Fruit fly (Drosophila melanogaster) whole organism, prepupa: ENCODE results near the gene eIF3d1.

ENCODE experiments used
- Blimp-1 ChIP-seq: fragments of 200-800 bp; sonication (Bioruptor generic); optimal IDR thresholded peaks from 3 replicates; lab custom pipeline; 2017; ENCODE audit warnings: missing biosample characterization, missing genetic modification characterization, mild to moderate bottlenecking, moderate library complexity, missing genetic modification reagents
- CG10631 ChIP-seq: fragments of 200-800 bp; sonication (Bioruptor generic); optimal IDR thresholded peaks from 2 replicates; lab custom pipeline; 2016; ENCODE audit warnings: missing biosample characterization, missing genetic modification characterization
- CG10669 ChIP-seq: fragments of 200-800 bp; sonication (Bioruptor generic); optimal IDR thresholded peaks from 3 replicates; lab custom pipeline; 2018; ENCODE audit warnings: missing biosample characterization, mild to moderate bottlenecking, missing genetic modification characterization, moderate library complexity
- CG11294 ChIP-seq: fragments of 200-800 bp; sonication (Bioruptor generic); IDR thresholded peaks from 2 replicates; pipeline ENCODE4 v1.3.6; 2022; ENCODE audit warnings: missing biosample characterization, missing genetic modification characterization
- CG11762 ChIP-seq: fragments of 200-800 bp; sonication (Bioruptor generic); optimal IDR thresholded peaks from 3 replicates; lab custom pipeline; 2016; ENCODE audit warnings: missing biosample characterization, missing genetic modification characterization; ENCODE audit not compliant: insufficient read depth
- CG11902 ChIP-seq: fragments of 200-800 bp; sonication (Bioruptor generic); optimal IDR thresholded peaks from 3 replicates; lab custom pipeline; 2016; ENCODE audit warnings: missing biosample characterization, missing genetic modification characterization
- CG15336 ChIP-seq: fragments of 200-800 bp; sonication (Bioruptor generic); IDR thresholded peaks from 2 replicates; pipeline ENCODE4 v1.3.6; 2022; ENCODE audit warnings: missing biosample characterization, missing genetic modification characterization
- CG1621 ChIP-seq: fragments of 200-800 bp; sonication (Bioruptor generic); optimal IDR thresholded peaks from 3 replicates; lab custom pipeline; 2018; ENCODE audit warnings: missing biosample characterization, mild to moderate bottlenecking, missing genetic modification characterization
- CG3032 ChIP-seq: fragments of 200-800 bp; optimal IDR thresholded peaks from 2 replicates; lab custom pipeline; 2019; ENCODE audit warnings: missing biosample characterization, mild to moderate bottlenecking, missing genetic modification characterization, moderate library complexity
- CG31627 ChIP-seq: fragments of 200-800 bp; sonication (Bioruptor generic); optimal IDR thresholded peaks from 3 replicates; lab custom pipeline; 2016; ENCODE audit warnings: missing biosample characterization, missing genetic modification characterization
- CG32006 ChIP-seq: fragments of 200-800 bp; sonication (Bioruptor generic); optimal IDR thresholded peaks from 3 replicates; lab custom pipeline; 2017; ENCODE audit warnings: missing biosample characterization, mild to moderate bottlenecking, missing genetic modification characterization
- CG34406 ChIP-seq: fragments of 200-800 bp; sonication (Bioruptor generic); optimal IDR thresholded peaks from 3 replicates; lab custom pipeline; 2016; ENCODE audit warnings: missing biosample characterization, missing genetic modification characterization
- CG3919 ChIP-seq: fragments of 200-800 bp; sonication (Bioruptor generic); optimal IDR thresholded peaks from 3 replicates; lab custom pipeline; 2016; ENCODE audit warnings: missing biosample characterization, missing genetic modification characterization
- CG6163 ChIP-seq: fragments of 200-800 bp; sonication (Bioruptor generic); IDR thresholded peaks from 3 replicates; pipeline ENCODE4 v1.3.6; 2022; ENCODE audit warnings: missing biosample characterization, missing genetic modification characterization
- CG6276 ChIP-seq: fragments of 200-800 bp; sonication (Bioruptor generic); optimal IDR thresholded peaks from 2 replicates; lab custom pipeline; 2017; ENCODE audit warnings: missing biosample characterization, mild to moderate bottlenecking, missing genetic modification characterization
- CG6792 ChIP-seq: fragments of 200-800 bp; sonication (Bioruptor generic); optimal IDR thresholded peaks from 3 replicates; lab custom pipeline; 2016; ENCODE audit warnings: missing biosample characterization, missing genetic modification characterization
- CG6808 ChIP-seq: fragments of 200-800 bp; sonication (Bioruptor generic); optimal IDR thresholded peaks from 3 replicates; lab custom pipeline; 2017; ENCODE audit warnings: missing biosample characterization, missing genetic modification characterization, mild to moderate bottlenecking, moderate library complexity, missing genetic modification reagents
- CG7368 ChIP-seq: fragments of 200-800 bp; sonication (Bioruptor generic); optimal IDR thresholded peaks from 3 replicates; lab custom pipeline; 2016; ENCODE audit warnings: missing biosample characterization, missing genetic modification characterization
- CG8319 ChIP-seq: fragments of 200-800 bp; sonication (Bioruptor generic); optimal IDR thresholded peaks from 3 replicates; lab custom pipeline; 2016; ENCODE audit warnings: missing biosample characterization, missing genetic modification characterization
- CG8632 ChIP-seq: fragments of 200-800 bp; sonication (Bioruptor generic); optimal IDR thresholded peaks from 3 replicates; lab custom pipeline; 2016; ENCODE audit warnings: missing biosample characterization, missing genetic modification characterization
- CG9139 ChIP-seq: fragments of 200-800 bp; sonication (Bioruptor generic); optimal IDR thresholded peaks from 3 replicates; lab custom pipeline; 2017; ENCODE audit warnings: missing biosample characterization, mild to moderate bottlenecking, missing genetic modification characterization
- Eip75B ChIP-seq: fragments of 200-800 bp; sonication (Bioruptor generic); optimal IDR thresholded peaks from 3 replicates; lab custom pipeline; 2016; ENCODE audit warnings: missing biosample characterization, missing genetic modification characterization
- Eip78C ChIP-seq: fragments of 200-800 bp; sonication (Bioruptor generic); peaks from one replicate; lab custom pipeline; 2016; ENCODE audit warnings: missing biosample characterization, missing genetic modification characterization
- Eip93F ChIP-seq: fragments of 200-800 bp; sonication (Bioruptor generic); optimal IDR thresholded peaks from 2 replicates; lab custom pipeline; 2016; ENCODE audit warnings: missing biosample characterization, mild to moderate bottlenecking, missing genetic modification characterization
- Ets21C ChIP-seq: fragments of 200-800 bp; sonication (Bioruptor generic); optimal IDR thresholded peaks from 3 replicates; lab custom pipeline; 2016; ENCODE audit warnings: missing biosample characterization, missing genetic modification characterization
- Ets96B ChIP-seq: fragments of 200-800 bp; optimal IDR thresholded peaks from 2 replicates; lab custom pipeline; 2019; ENCODE audit warnings: missing biosample characterization, mild to moderate bottlenecking, missing genetic modification characterization, moderate library complexity
- Gug ChIP-seq: fragments of 200-800 bp; sonication (Bioruptor generic); IDR thresholded peaks from 2 replicates; pipeline ENCODE4 v1.3.6; 2022; ENCODE audit warnings: missing biosample characterization, missing genetic modification characterization
- Hr38 ChIP-seq: sonication (Bioruptor generic); optimal IDR thresholded peaks from 2 replicates; lab custom pipeline; 2016; ENCODE audit warnings: missing biosample characterization, missing genetic modification characterization
- Hr39 ChIP-seq: fragments of 200-800 bp; sonication (Bioruptor generic); optimal IDR thresholded peaks from 2 replicates; lab custom pipeline; 2016; ENCODE audit warnings: missing biosample characterization, missing genetic modification characterization
- Hr4 ChIP-seq: fragments of 200-800 bp; sonication (Bioruptor generic); optimal IDR thresholded peaks from 3 replicates; lab custom pipeline; 2016; ENCODE audit warnings: missing biosample characterization, missing genetic modification characterization
- Lpt ChIP-seq: fragments of 200-800 bp; sonication (Bioruptor generic); optimal IDR thresholded peaks from 3 replicates; lab custom pipeline; 2016; ENCODE audit warnings: missing biosample characterization, missing genetic modification characterization
- OdsH ChIP-seq: fragments of 200-800 bp; sonication (Bioruptor generic); optimal IDR thresholded peaks from 3 replicates; lab custom pipeline; 2016; ENCODE audit warnings: missing biosample characterization, missing genetic modification characterization
- Smox ChIP-seq: fragments of 200-800 bp; sonication (Bioruptor generic); optimal IDR thresholded peaks from 3 replicates; lab custom pipeline; 2016; ENCODE audit warnings: missing biosample characterization, missing genetic modification characterization
- Sox102F ChIP-seq: fragments of 200-800 bp; sonication (Bioruptor generic); optimal IDR thresholded peaks from 2 replicates; lab custom pipeline; 2016; ENCODE audit warnings: missing biosample characterization, mild to moderate bottlenecking, missing genetic modification characterization
- Sox14 ChIP-seq: fragments of 200-800 bp; sonication (Bioruptor generic); optimal IDR thresholded peaks from 3 replicates; lab custom pipeline; 2016; ENCODE audit warnings: missing biosample characterization, missing genetic modification characterization
- Sox15 ChIP-seq: fragments of 200-800 bp; sonication (Bioruptor generic); optimal IDR thresholded peaks from 3 replicates; lab custom pipeline; 2016; ENCODE audit warnings: missing biosample characterization, missing genetic modification characterization
- achi ChIP-seq: fragments of 200-800 bp; sonication (Bioruptor generic); optimal IDR thresholded peaks from 3 replicates; lab custom pipeline; 2016; ENCODE audit warnings: missing biosample characterization, missing genetic modification characterization
- acj6 ChIP-seq: fragments of 200-800 bp; sonication (Bioruptor generic); optimal IDR thresholded peaks from 3 replicates; lab custom pipeline; 2016; ENCODE audit warnings: missing biosample characterization, missing genetic modification characterization
- cyc ChIP-seq: fragments of 200-800 bp; sonication (Bioruptor generic); optimal IDR thresholded peaks from 3 replicates; lab custom pipeline; 2016; ENCODE audit warnings: missing biosample characterization, missing genetic modification characterization
- dac ChIP-seq: fragments of 200-800 bp; sonication (Bioruptor generic); optimal IDR thresholded peaks from 2 replicates; lab custom pipeline; 2017; ENCODE audit warnings: missing biosample characterization, mild to moderate bottlenecking, missing genetic modification characterization
- dsx ChIP-seq: fragments of 200-800 bp; optimal IDR thresholded peaks from 3 replicates; lab custom pipeline; 2019; ENCODE audit warnings: missing biosample characterization, mild to moderate bottlenecking, missing genetic modification characterization, moderate library complexity; ENCODE audit not compliant: poor library complexity, severe bottlenecking
- esn ChIP-seq: fragments of 200-800 bp; sonication (Bioruptor generic); optimal IDR thresholded peaks from 2 replicates; lab custom pipeline; 2016; ENCODE audit warnings: missing biosample characterization, mild to moderate bottlenecking, missing genetic modification characterization, moderate library complexity
- fd59A ChIP-seq: fragments of 200-800 bp; sonication (Bioruptor generic); optimal IDR thresholded peaks from 2 replicates; lab custom pipeline; 2017; ENCODE audit warnings: missing biosample characterization, mild to moderate bottlenecking, missing genetic modification characterization, missing genetic modification reagents
- fd85E ChIP-seq: fragments of 200-800 bp; sonication (Bioruptor generic); optimal IDR thresholded peaks from 3 replicates; lab custom pipeline; 2016; ENCODE audit warnings: missing biosample characterization, missing genetic modification characterization
- fkh ChIP-seq: fragments of 200-800 bp; sonication (Bioruptor generic); optimal IDR thresholded peaks from 3 replicates; lab custom pipeline; 2017; ENCODE audit warnings: missing biosample characterization, mild to moderate bottlenecking, missing genetic modification characterization, moderate library complexity
- net ChIP-seq: fragments of 200-800 bp; sonication (Bioruptor generic); optimal IDR thresholded peaks from 3 replicates; lab custom pipeline; 2016; ENCODE audit warnings: missing biosample characterization, missing genetic modification characterization
- pdm3 ChIP-seq: fragments of 200-800 bp; sonication (Bioruptor generic); optimal IDR thresholded peaks from 3 replicates; lab custom pipeline; 2016; ENCODE audit warnings: missing biosample characterization, missing genetic modification characterization
- salr ChIP-seq, 2 experiments: fragments of 200-800 bp; sonication (Bioruptor generic); optimal IDR thresholded peaks; 3 replicates each; lab custom pipeline; 2016 to 2018; ENCODE audit warnings: missing biosample characterization in 2 of 2, missing genetic modification characterization in 2 of 2, mild to moderate bottlenecking in 1 of 2
- spab ChIP-seq: fragments of 200-800 bp; sonication (Bioruptor generic); optimal IDR thresholded peaks from 2 replicates; lab custom pipeline; 2017; ENCODE audit warnings: missing biosample characterization, mild to moderate bottlenecking, missing genetic modification characterization, missing genetic modification reagents
- ss ChIP-seq, 2 experiments: fragments of 200-800 bp; sonication (Bioruptor generic); optimal IDR thresholded peaks; 2 replicates in 1 of 2; 3 replicates in 1 of 2; lab custom pipeline; 2017 to 2018; ENCODE audit warnings: mild to moderate bottlenecking in 2 of 2, missing biosample characterization in 2 of 2, missing genetic modification characterization in 2 of 2, moderate library complexity in 1 of 2
- svp ChIP-seq: fragments of 200-800 bp; sonication (Bioruptor generic); peaks from one replicate; lab custom pipeline; 2016; ENCODE audit warnings: missing biosample characterization, missing genetic modification characterization
- topi ChIP-seq: fragments of 200-800 bp; sonication (Bioruptor generic); optimal IDR thresholded peaks from 3 replicates; lab custom pipeline; 2016; ENCODE audit warnings: missing biosample characterization, missing genetic modification characterization
- vri ChIP-seq: fragments of 200-800 bp; sonication (Bioruptor generic); optimal IDR thresholded peaks from 3 replicates; lab custom pipeline; 2016; ENCODE audit warnings: missing biosample characterization, mild to moderate bottlenecking, missing genetic modification characterization

eIF3d1 gene

DNA sequence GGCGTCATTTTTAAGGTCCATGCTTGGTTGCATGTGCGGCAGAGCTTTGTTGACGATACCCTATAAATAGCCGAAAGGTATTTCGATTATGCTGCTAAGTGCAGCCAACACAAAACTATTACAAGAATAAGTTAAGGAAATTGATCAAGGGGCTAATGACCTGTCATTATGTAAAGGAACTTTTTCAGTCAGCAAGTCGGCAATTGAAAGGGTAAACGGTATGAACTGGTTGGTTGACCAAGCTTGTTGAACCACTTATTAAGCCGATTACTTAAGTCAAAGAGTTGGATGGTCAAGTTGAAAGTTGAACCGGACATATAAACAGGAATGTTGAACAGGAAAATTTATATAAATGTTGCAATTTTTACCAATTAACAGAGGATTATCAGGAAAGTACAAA is 6.8 kb upstream of the eIF3d1 start:
- TF ChIP-seq cyc (GFP tag; lab: Kevin White, UChicago) (no peak), dac (GFP tag; lab: Kevin White, UChicago) (no peak), CG3919 (no peak), Sox14 (GFP tag; lab: Kevin White, UChicago) (no peak), Ets96B (tag; lab: Kevin White, UChicago) (no peak), Blimp-1 (no peak), esn (GFP tag; lab: Kevin White, UChicago) (no peak), salr (GFP tag; optimal IDR thresholded peaks at IDR 0.05; lab: Kevin White, UChicago) (no peak), Sox102F (GFP tag; lab: Kevin White, UChicago) (no peak), Hr4 (GFP tag; lab: Kevin White, UChicago) (peak; percentile 3), CG9139 (GFP tag; lab: Kevin White, UChicago) (no peak), CG6276 (GFP tag; lab: Kevin White, UChicago) (no peak), CG7368 (GFP tag; lab: Kevin White, UChicago) (peak; percentile 9), ss (GFP tag; optimal IDR thresholded peaks at IDR 0.05; lab: Kevin White, UChicago) (no peak), Gug (GFP tag; lab: Robert Waterston, UW) (no peak), Smox (GFP tag; lab: Kevin White, UChicago) (no peak), topi (GFP tag; lab: Kevin White, UChicago) (no peak), CG8319 (GFP tag; lab: Kevin White, UChicago) (no peak), dsx (GFP tag; lab: Kevin White, UChicago) (no peak), Lpt (GFP tag; lab: Kevin White, UChicago) (no peak), CG1621 (no peak), CG32006 (GFP tag; lab: Kevin White, UChicago) (peak; percentile 8), Eip93F (GFP tag; lab: Kevin White, UChicago) (no peak), CG10669 (GFP tag; lab: Kevin White, UChicago) (no peak), acj6 (no peak), Hr39 (GFP tag; lab: Kevin White, UChicago) (no peak), CG31627 (GFP tag; lab: Kevin White, UChicago) (no peak), achi (GFP tag; lab: Kevin White, UChicago) (no peak), CG11902 (GFP tag; lab: Kevin White, UChicago) (no peak), Ets21C (no peak), Eip78C (GFP tag; lab: Kevin White, UChicago) (peak; percentile 73), CG3032 (tag; lab: Kevin White, UChicago) (no peak), fd85E (GFP tag; lab: Kevin White, UChicago) (no peak), Sox15 (GFP tag; lab: Kevin White, UChicago) (peak; percentile 7), CG6163 (GFP tag; lab: Robert Waterston, UW) (no peak; the same call in 2 of the 3 replicates), svp (no peak), OdsH (GFP tag; lab: Kevin White, UChicago) (peak; percentile 10), net (GFP tag; lab: Kevin White, UChicago) (no peak), fd59A (no peak), spab (GFP tag; lab: Kevin White, UChicago) (no peak), Hr38 (GFP tag; lab: Kevin White, UChicago) (no peak), Eip75B (GFP tag; lab: Kevin White, UChicago) (no peak), CG15336 (GFP tag; lab: Robert Waterston, UW) (no peak), fkh (GFP tag; lab: Kevin White, UChicago) (no peak), CG34406 (GFP tag; lab: Kevin White, UChicago) (no peak), CG11294 (GFP tag; lab: Robert Waterston, UW) (no peak), vri (GFP tag; lab: Kevin White, UChicago) (no peak), CG6792 (no peak), CG6808 (no peak), CG10631 (GFP tag; lab: Kevin White, UChicago) (no peak), CG11762 (GFP tag; lab: Kevin White, UChicago) (no peak), pdm3 (GFP tag; lab: Kevin White, UChicago) (peak; percentile 14), CG8632 (GFP tag; lab: Kevin White, UChicago) (no peak)
